Worm (Caenorhabditis elegans): Measurements from ENCODE around the gene bra-2.

Gene bra-2

DNA sequence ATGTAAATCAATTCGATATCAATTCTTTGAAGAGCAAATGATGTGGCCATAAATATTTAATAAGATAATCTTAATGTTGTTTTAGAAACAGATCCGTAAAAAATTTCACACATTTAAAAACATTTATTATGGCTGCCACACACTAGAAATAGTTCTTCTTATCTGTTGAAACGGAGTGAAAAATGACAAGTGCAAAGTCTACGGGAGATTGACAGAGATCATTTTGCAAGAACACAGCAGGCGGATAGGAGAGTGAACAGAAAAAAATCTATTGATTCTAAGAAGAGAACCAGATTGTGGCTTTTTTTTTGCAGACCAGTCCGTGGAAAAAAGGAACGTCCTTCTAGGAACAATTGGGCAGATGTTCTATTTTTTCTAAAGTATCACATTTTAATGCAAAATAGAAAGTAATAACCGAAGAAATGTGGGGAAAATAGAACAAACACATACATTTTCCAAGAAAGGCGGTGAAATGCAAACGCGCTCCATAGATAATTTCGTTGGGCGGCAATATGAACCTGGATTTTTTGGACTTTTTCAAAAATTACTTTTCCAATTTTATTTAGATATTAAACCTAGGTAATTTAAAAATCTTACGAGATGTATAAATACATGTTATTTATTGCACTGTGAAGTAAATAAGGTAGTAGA, 9.3 kb upstream of the bra-2 start:
- no peak for TF ChIP-seq mep-1 (tag; optimal IDR thresholded peaks at IDR 0.05)
- no peak for TF ChIP-seq lin-13 (tag; optimal IDR thresholded peaks at IDR 0.05)
- TF ChIP-seq zip-8 (tag; optimal IDR thresholded peaks at IDR 0.05), result no peak
- no peak for TF ChIP-seq snpc-4 (tag; optimal IDR thresholded peaks at IDR 0.05)
- no peak for TF ChIP-seq sem-2 (GFP tag; optimal IDR thresholded peaks at IDR 0.05)
- TF ChIP-seq ceh-43 (GFP tag; optimal IDR thresholded peaks at IDR 0.05), result no peak
- no peak for TF ChIP-seq pha-4 (tag; optimal IDR thresholded peaks at IDR 0.05)
- TF ChIP-seq lsy-2 (tag; optimal IDR thresholded peaks at IDR 0.05), result no peak
- TF ChIP-seq elt-3 (tag; optimal IDR thresholded peaks at IDR 0.05), result no peak
- TF ChIP-seq ceh-83 (GFP tag; optimal IDR thresholded peaks at IDR 0.05), result no peak
- TF ChIP-seq drap-1 (GFP tag; optimal IDR thresholded peaks at IDR 0.05), result no peak
- no peak for TF ChIP-seq unc-120 (tag; optimal IDR thresholded peaks at IDR 0.05; ENCODE audit: poor library complexity, severe bottlenecking)
- TF ChIP-seq nhr-2 (tag; optimal IDR thresholded peaks at IDR 0.05), result no peak
- no peak for TF ChIP-seq ces-1 (GFP tag; optimal IDR thresholded peaks at IDR 0.05)
- TF ChIP-seq ham-2 (GFP tag; optimal IDR thresholded peaks at IDR 0.05), result no peak
- TF ChIP-seq mls-2 (tag; optimal IDR thresholded peaks at IDR 0.05), result no peak
- no peak for TF ChIP-seq hlh-1 (tag; optimal IDR thresholded peaks at IDR 0.05)
- TF ChIP-seq tbx-8 (GFP tag; optimal IDR thresholded peaks at IDR 0.05), result no peak

DNA sequence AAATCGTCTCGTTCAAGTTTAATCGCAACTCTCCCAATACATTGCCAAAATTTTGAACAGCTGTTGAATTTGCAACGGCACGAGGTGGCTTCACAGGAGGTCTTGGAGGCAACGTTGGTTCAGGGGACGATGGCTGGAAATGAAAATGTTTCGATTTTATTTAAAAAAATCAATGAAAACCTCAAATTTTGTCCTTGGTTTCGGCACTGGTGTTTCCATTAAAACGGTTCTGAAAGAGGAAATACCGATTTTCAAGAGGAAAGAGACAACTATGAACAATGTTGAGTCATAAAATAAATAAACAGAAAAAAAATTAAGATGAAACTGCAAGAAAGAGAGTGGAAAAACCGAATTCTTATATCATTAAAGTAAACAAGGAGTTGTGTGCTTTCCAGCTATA, 3.8 kb upstream of the bra-2 start, which contains the start of gene F23H11.4:
F23H11.4 (minus strand) TSS at position 229 of the 400 bp plus-strand sequence.
- TF ChIP-seq pha-4 (tag; optimal IDR thresholded peaks at IDR 0.05) (no peak), mab-5 (tag; optimal IDR thresholded peaks at IDR 0.05) (no peak), mls-2 (tag; optimal IDR thresholded peaks at IDR 0.05) (no peak), ham-2 (GFP tag; optimal IDR thresholded peaks at IDR 0.05) (no peak), ceh-83 (GFP tag; optimal IDR thresholded peaks at IDR 0.05) (no peak), tbx-8 (GFP tag; optimal IDR thresholded peaks at IDR 0.05) (no peak), lsy-2 (tag; optimal IDR thresholded peaks at IDR 0.05) (no peak), nhr-76 (tag; optimal IDR thresholded peaks at IDR 0.05) (no peak), mep-1 (tag; optimal IDR thresholded peaks at IDR 0.05) (no peak), drap-1 (GFP tag; optimal IDR thresholded peaks at IDR 0.05) (no peak), lin-13 (tag; optimal IDR thresholded peaks at IDR 0.05) (no peak), nhr-237 (tag; optimal IDR thresholded peaks at IDR 0.05) (no peak), cnd-1 (tag; optimal IDR thresholded peaks at IDR 0.05) (no peak), nhr-12 (tag; optimal IDR thresholded peaks at IDR 0.05) (no peak)

DNA sequence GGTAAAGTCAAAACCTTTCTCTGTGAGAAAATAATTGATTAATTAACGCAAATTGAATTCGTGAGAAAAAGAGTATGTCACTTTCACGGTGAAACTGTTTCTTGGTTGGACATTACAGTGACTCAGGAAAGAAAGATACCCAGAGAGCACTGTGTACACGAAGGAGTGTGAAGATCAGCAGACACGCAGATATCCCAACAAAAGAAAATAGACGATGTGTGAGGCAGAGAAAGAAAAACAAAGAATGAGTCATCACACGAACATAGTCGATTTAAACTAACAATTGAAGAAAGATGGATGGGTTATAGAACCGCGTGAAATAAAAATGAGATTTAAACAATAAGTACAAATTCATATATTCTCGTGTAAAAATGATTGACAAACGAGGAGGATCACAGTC, 3.1 kb upstream of the bra-2 start:
- no peak for TF ChIP-seq blmp-1 (tag; optimal IDR thresholded peaks at IDR 0.05)
- peak; percentile 24 for TF ChIP-seq nhr-237 (tag; optimal IDR thresholded peaks at IDR 0.05)
- peak; percentile 60 for TF ChIP-seq pha-4 (tag; optimal IDR thresholded peaks at IDR 0.05)

DNA sequence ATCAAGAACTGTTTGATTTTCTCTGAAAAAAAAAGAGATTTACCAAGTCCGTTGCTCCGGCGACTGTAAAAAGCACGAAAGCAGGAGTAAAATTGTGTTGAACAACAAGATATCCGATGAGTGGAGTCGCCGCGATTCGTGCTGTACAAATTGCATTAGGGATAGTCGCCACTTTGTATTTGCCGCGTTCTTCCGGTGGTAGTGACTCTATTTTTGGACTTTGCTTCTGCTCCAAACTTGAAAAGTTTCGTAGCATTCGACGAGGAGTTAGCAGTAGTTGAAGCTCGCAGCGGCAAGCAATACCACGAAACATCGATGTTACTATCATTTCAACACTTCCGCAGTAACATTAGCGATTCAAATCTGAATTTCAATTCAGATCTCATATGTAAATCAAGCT, 1.5 kb upstream of the bra-2 start, which contains the start of gene crls-1:
crls-1 (minus strand) TSS at position 363 of the 400 bp plus-strand sequence.
- no peak for TF ChIP-seq ztf-11 (tag; optimal IDR thresholded peaks at IDR 0.05)

DNA sequence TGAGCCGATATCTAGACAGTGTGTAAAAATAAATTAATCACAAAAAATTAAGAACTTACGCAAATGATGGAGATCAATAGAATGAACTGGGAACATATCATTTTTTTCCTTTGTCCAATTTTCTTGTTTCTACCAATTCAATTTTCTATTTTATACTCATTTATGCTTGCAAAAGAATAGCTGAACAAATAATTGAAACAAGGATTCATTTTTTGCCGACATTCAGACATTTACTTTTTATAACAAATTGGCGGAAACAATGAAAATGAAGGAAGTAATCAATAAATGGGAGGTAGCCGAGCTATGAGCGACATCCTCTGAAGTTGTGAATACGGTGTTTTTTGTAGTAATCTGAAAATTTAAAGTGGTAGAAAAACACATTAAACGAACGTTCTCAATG, 5.8 kb downstream of the bra-2 start, which contains the start of gene idpp-13:
idpp-13 (minus strand) TSS at position 101 of the 400 bp plus-strand sequence.
- TF ChIP-seq lin-32 (GFP tag; optimal IDR thresholded peaks at IDR 0.05) (no peak), unc-39 (tag; optimal IDR thresholded peaks at IDR 0.05) (no peak)

DNA sequence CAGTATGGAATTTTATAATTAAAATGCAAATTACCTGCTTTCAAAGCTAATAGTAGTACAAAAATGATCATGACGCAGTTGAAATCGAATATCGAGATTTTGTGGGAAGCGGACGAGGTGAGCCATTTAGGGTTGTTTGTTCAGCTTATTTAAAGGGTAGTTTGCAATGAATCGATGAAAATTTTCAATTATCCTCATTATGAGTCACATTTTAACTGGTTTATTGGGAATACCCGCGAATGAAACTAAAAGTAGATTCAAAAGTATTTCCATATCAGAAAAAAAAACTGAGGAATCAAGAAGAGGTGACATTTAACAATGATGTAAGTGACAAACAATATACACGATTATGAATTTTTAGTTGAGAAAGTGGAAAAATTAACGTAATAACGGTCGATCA, 8.3 kb downstream of the bra-2 start, which contains the start of gene F23H11.7:
F23H11.7 (minus strand) TSS at position 101 of the 400 bp plus-strand sequence.
- no peak for TF ChIP-seq mep-1 (tag; optimal IDR thresholded peaks at IDR 0.05)

DNA sequence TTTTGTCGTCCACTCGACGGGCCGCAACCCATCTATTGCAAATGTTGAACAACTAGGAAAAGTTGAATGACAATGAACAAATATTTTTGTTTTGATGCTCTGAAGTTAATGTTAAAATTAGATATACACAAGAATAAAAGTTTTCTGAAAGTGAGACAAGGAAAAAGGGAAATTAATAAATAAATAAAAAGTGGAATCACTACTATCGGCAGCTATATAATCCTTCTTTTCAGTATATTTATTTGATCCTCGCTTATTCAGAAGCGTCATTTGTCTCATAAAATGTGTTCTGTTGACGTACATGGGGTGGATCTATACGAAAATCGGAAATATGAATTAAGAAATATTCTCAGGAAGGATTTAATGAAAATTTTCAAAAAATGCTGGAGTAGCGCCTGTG, 15.2 kb downstream of the bra-2 start, which contains the start of gene pef-1:
pef-1 (minus strand) TSS at position 101 of the 400 bp plus-strand sequence.
- TF ChIP-seq nhr-12 (tag; optimal IDR thresholded peaks at IDR 0.05) (no peak), ceh-39 (tag; optimal IDR thresholded peaks at IDR 0.05) (no peak), lsy-2 (tag; optimal IDR thresholded peaks at IDR 0.05) (no peak), lin-32 (GFP tag; optimal IDR thresholded peaks at IDR 0.05) (no peak), drap-1 (GFP tag; optimal IDR thresholded peaks at IDR 0.05) (no peak), pha-4 (tag; optimal IDR thresholded peaks at IDR 0.05) (no peak), lin-13 (tag; optimal IDR thresholded peaks at IDR 0.05) (no peak), ceh-83 (GFP tag; optimal IDR thresholded peaks at IDR 0.05) (no peak), zip-8 (tag; optimal IDR thresholded peaks at IDR 0.05) (no peak), M03D4.4 (tag; optimal IDR thresholded peaks at IDR 0.05) (no peak), ham-2 (GFP tag; optimal IDR thresholded peaks at IDR 0.05) (no peak), unc-39 (tag; optimal IDR thresholded peaks at IDR 0.05) (no peak), ces-1 (GFP tag; optimal IDR thresholded peaks at IDR 0.05) (no peak), blmp-1 (tag; optimal IDR thresholded peaks at IDR 0.05) (no peak), flh-1 (GFP tag; optimal IDR thresholded peaks at IDR 0.05) (no peak), mab-5 (tag; optimal IDR thresholded peaks at IDR 0.05) (no peak), cnd-1 (tag; optimal IDR thresholded peaks at IDR 0.05) (no peak)
